Worm (Caenorhabditis elegans) whole organism, early embryonic: ENCODE results near the gene cyp-13A6.

Experiments used
- B0310.2 ChIP-seq: sonication (generic microtip); optimal IDR thresholded peaks from 2 replicates; lab custom pipeline; 2016; ENCODE audit warnings: mild to moderate bottlenecking, missing genetic modification characterization, missing compliant biosample characterization
- F13C5.2 ChIP-seq: sonication (generic microtip); optimal IDR thresholded peaks from 2 replicates; lab custom pipeline; 2017; ENCODE audit warnings: mild to moderate bottlenecking, missing genetic modification characterization, inconsistent platforms, missing compliant biosample characterization
- aly-1 ChIP-seq: sonication (generic microtip); optimal IDR thresholded peaks from 2 replicates; lab custom pipeline; 2016; ENCODE audit warnings: missing genetic modification characterization, missing compliant biosample characterization
- ama-1 ChIP-seq: fragments of 150-350 bp; optimal IDR thresholded peaks from 2 replicates; lab custom pipeline; 2014
- ceh-13 ChIP-seq: fragments of 200-800 bp; sonication (Bioruptor generic); optimal IDR thresholded peaks from 2 replicates; lab custom pipeline; 2018; ENCODE audit warnings: mild to moderate bottlenecking, missing genetic modification characterization, missing compliant biosample characterization
- ceh-36 ChIP-seq: sonication (generic microtip); optimal IDR thresholded peaks from 2 replicates; lab custom pipeline; 2016; ENCODE audit warnings: missing genetic modification characterization, inconsistent platforms, missing compliant biosample characterization
- ets-7 ChIP-seq: sonication (generic microtip); optimal IDR thresholded peaks from 2 replicates; lab custom pipeline; 2016; ENCODE audit warnings: missing genotype, missing genetic modification characterization, missing compliant biosample characterization
- flt-1 ChIP-seq: fragments of 200-800 bp; sonication (Bioruptor generic); IDR thresholded peaks from 2 replicates; pipeline ENCODE4 v1.3.6; 2022; ENCODE audit warnings: missing genetic modification characterization, missing compliant biosample characterization
- hmg-4 ChIP-seq: fragments of 200-800 bp; sonication (Bioruptor generic); optimal IDR thresholded peaks from 2 replicates; lab custom pipeline; 2018; ENCODE audit warnings: mild to moderate bottlenecking, missing genetic modification characterization, missing compliant biosample characterization
- pes-1 ChIP-seq: fragments of 200-800 bp; sonication (Bioruptor generic); IDR thresholded peaks from 2 replicates; pipeline ENCODE4 v1.3.6; 2022; ENCODE audit warnings: missing genetic modification reagents, missing genetic modification characterization, missing compliant biosample characterization
- scrt-1 ChIP-seq: fragments of 200-800 bp; sonication (Bioruptor generic); IDR thresholded peaks from 2 replicates; pipeline ENCODE4 v1.3.6; 2022; ENCODE audit warnings: missing genetic modification characterization, missing compliant biosample characterization
- tbx-11 ChIP-seq: fragments of 200-800 bp; sonication (Bioruptor generic); IDR thresholded peaks from 2 replicates; pipeline ENCODE4 v1.3.6; 2022; ENCODE audit warnings: missing genetic modification characterization, missing compliant biosample characterization
- tbx-37 ChIP-seq: fragments of 200-800 bp; sonication (Bioruptor generic); conservative IDR thresholded peaks from 2 replicates; pipeline ENCODE4 v1.3.6; 2022; ENCODE audit warnings: missing genetic modification reagents, missing genetic modification characterization, missing compliant biosample characterization
- tra-4 ChIP-seq: sonication (generic microtip); optimal IDR thresholded peaks from 2 replicates; lab custom pipeline; 2017; ENCODE audit warnings: missing genetic modification characterization, missing compliant biosample characterization

ce11 chrII:9775790-9776189 lies 26.8 kb downstream of the cyp-13A6 start, which contains the start of gene T10B9.9:
- TF ChIP-seq ama-1 (lab: Kevin White, UChicago) (no peak), scrt-1 (GFP tag; lab: Robert Waterston, UW) (no peak), tbx-37 (GFP tag; lab: Robert Waterston, UW) (no peak), flt-1 (GFP tag; lab: Robert Waterston, UW) (no peak), aly-1 (tag; lab: Kevin White, UChicago) (no peak), hmg-4 (GFP tag; lab: Kevin White, UChicago) (no peak), tbx-11 (GFP tag; lab: Robert Waterston, UW) (no peak), ceh-36 (tag; lab: Kevin White, UChicago) (no peak), tra-4 (tag; lab: Kevin White, UChicago) (no peak), ceh-13 (GFP tag; lab: Kevin White, UChicago) (no peak), ets-7 (no peak), B0310.2 (tag; lab: Kevin White, UChicago) (no peak), F13C5.2 (tag; lab: Kevin White, UChicago) (no peak), pes-1 (GFP tag; lab: Robert Waterston, UW) (no peak)
